Worm (Caenorhabditis elegans): ENCODE measurements around the gene C11G10.1.

ce11 chrX:15107747-15108252, 50.7 kb downstream of the C11G10.1 start, which contains the start of gene mlt-9:
- TF ChIP-seq dao-5 (tag; optimal IDR thresholded peaks at IDR 0.05) (no peak), him-1 (tag; optimal IDR thresholded peaks at IDR 0.05) (no peak)
